Worm (Caenorhabditis elegans): ENCODE measurements around the gene nlp-30.

DNA sequence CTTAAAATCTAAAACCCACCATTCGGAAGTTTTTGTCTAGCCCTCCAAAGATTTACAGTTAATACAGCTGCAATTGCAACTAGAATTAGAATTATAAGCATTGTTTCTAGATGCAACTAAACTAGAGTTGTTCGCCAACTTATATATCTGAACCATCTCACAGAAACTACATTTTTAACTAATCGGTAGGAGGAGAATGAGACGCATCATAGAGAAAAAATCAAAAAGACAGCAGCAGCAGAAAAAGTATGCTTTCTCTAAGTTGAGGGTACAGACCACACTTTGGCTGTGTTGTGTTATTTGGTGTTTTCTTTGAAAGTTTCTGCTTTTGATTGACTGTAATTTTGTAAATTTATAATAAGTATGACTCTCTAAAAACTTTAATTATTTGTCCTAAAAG is 18.1 kb upstream of the nlp-30 start, which contains the start of gene cyp-34A7:
- TF ChIP-seq ztf-23 (GFP tag; IDR thresholded peaks at IDR 0.05) (no peak), cog-1 (tag; optimal IDR thresholded peaks at IDR 0.05) (no peak), flt-1 (GFP tag; IDR thresholded peaks at IDR 0.05) (no peak), tab-1 (GFP tag; IDR thresholded peaks at IDR 0.05) (no peak), klf-2 (GFP tag; conservative IDR thresholded peaks at IDR 0.05) (no peak), ztf-29 (GFP tag; IDR thresholded peaks at IDR 0.05) (no peak), med-1 (GFP tag; optimal IDR thresholded peaks at IDR 0.05; ENCODE audit: insufficient read depth) (no peak), ref-1 (GFP tag; conservative IDR thresholded peaks at IDR 0.05) (no peak), T22C8.4 (GFP tag; IDR thresholded peaks at IDR 0.05) (no peak)

Measured in whole organism, midembryonic.